Worm (Caenorhabditis elegans): ENCODE measurements around the gene ZK795.2.

The ZK795.2 gene

ce11 chrIV:12567176-12567892, 8.6 kb upstream of the ZK795.2 start, which contains the start of the genes hsb-1 and let-99:
Gene hsb-1, minus strand, starts transcription at chrIV:12567226.
Gene let-99, plus strand, starts transcription at chrIV:12567842.
- TF ChIP-seq dao-5 (tag; optimal IDR thresholded peaks at IDR 0.05) (no peak), him-1 (tag; optimal IDR thresholded peaks at IDR 0.05) (no peak), W03F9.2 (tag; optimal IDR thresholded peaks at IDR 0.05) (peak; percentile 41)

ce11 chrIV:12565933-12566540, 7.3 kb upstream of the ZK795.2 start, which contains the start of gene eak-7:
Gene eak-7, minus strand, starts transcription at chrIV:12565983.
- no peak for TF ChIP-seq W03F9.2 (tag; optimal IDR thresholded peaks at IDR 0.05)
- TF ChIP-seq him-1 (tag; optimal IDR thresholded peaks at IDR 0.05), result no peak
- TF ChIP-seq dao-5 (tag; optimal IDR thresholded peaks at IDR 0.05), result no peak

- TF ChIP-seq him-1 (tag; optimal IDR thresholded peaks at IDR 0.05), result no peak
Observed at ce11 chrIV:12560568-12560967, 1.8 kb upstream of the ZK795.2 start, which contains the start of gene snb-7. Gene snb-7, plus strand, starts transcription at chrIV:12560868.

- no peak for TF ChIP-seq dao-5 (tag; optimal IDR thresholded peaks at IDR 0.05)
- TF ChIP-seq him-1 (tag; optimal IDR thresholded peaks at IDR 0.05), result no peak
- TF ChIP-seq W03F9.2 (tag; optimal IDR thresholded peaks at IDR 0.05), result no peak
Observed at ce11 chrIV:12551944-12552343, 6.8 kb downstream of the ZK795.2 start.

ce11 chrIV:12549014-12549413, 9.8 kb downstream of the ZK795.2 start:
- no peak for TF ChIP-seq W03F9.2 (tag; optimal IDR thresholded peaks at IDR 0.05)
- TF ChIP-seq dao-5 (tag; optimal IDR thresholded peaks at IDR 0.05), result no peak
- no peak for TF ChIP-seq him-1 (tag; optimal IDR thresholded peaks at IDR 0.05)

- TF ChIP-seq W03F9.2 (tag; optimal IDR thresholded peaks at IDR 0.05), result no peak
Observed at ce11 chrIV:12547824-12548223, 11.0 kb downstream of the ZK795.2 start, which contains the start of gene ipmk-1. Gene ipmk-1, plus strand, starts transcription at chrIV:12548124.

ce11 chrIV:12545902-12546301, 12.9 kb downstream of the ZK795.2 start:
- TF ChIP-seq him-1 (tag; optimal IDR thresholded peaks at IDR 0.05) (no peak), dao-5 (tag; optimal IDR thresholded peaks at IDR 0.05) (no peak), W03F9.2 (tag; optimal IDR thresholded peaks at IDR 0.05) (no peak)

- TF ChIP-seq W03F9.2 (tag; optimal IDR thresholded peaks at IDR 0.05), result no peak
- TF ChIP-seq him-1 (tag; optimal IDR thresholded peaks at IDR 0.05), result no peak
- TF ChIP-seq dao-5 (tag; optimal IDR thresholded peaks at IDR 0.05), result no peak
Observed at ce11 chrIV:12545393-12545792, 13.4 kb downstream of the ZK795.2 start.

ce11 chrIV:12544624-12545023, 14.2 kb downstream of the ZK795.2 start:
- TF ChIP-seq him-1 (tag; optimal IDR thresholded peaks at IDR 0.05) (no peak), W03F9.2 (tag; optimal IDR thresholded peaks at IDR 0.05) (no peak), dao-5 (tag; optimal IDR thresholded peaks at IDR 0.05) (no peak)

ce11 chrIV:12542011-12542410, 16.8 kb downstream of the ZK795.2 start, which contains the start of gene ham-1:
Gene ham-1, plus strand, starts transcription at chrIV:12542183.
- no peak for TF ChIP-seq dao-5 (tag; optimal IDR thresholded peaks at IDR 0.05)
- TF ChIP-seq him-1 (tag; optimal IDR thresholded peaks at IDR 0.05), result no peak
- TF ChIP-seq W03F9.2 (tag; optimal IDR thresholded peaks at IDR 0.05), result no peak

- TF ChIP-seq W03F9.2 (tag; optimal IDR thresholded peaks at IDR 0.05), result no peak
- TF ChIP-seq him-1 (tag; optimal IDR thresholded peaks at IDR 0.05), result no peak
- TF ChIP-seq dao-5 (tag; optimal IDR thresholded peaks at IDR 0.05), result no peak
Observed at ce11 chrIV:12540242-12540641, 18.5 kb downstream of the ZK795.2 start.

- TF ChIP-seq him-1 (tag; optimal IDR thresholded peaks at IDR 0.05) (no peak), dao-5 (tag; optimal IDR thresholded peaks at IDR 0.05) (no peak), W03F9.2 (tag; optimal IDR thresholded peaks at IDR 0.05) (no peak)
Observed at ce11 chrIV:12537694-12538093, 21.1 kb downstream of the ZK795.2 start.

- TF ChIP-seq dao-5 (tag; optimal IDR thresholded peaks at IDR 0.05) (no peak), W03F9.2 (tag; optimal IDR thresholded peaks at IDR 0.05) (no peak), him-1 (tag; optimal IDR thresholded peaks at IDR 0.05) (no peak)
Observed at ce11 chrIV:12536358-12536757, 22.4 kb downstream of the ZK795.2 start.

ce11 chrIV:12531464-12531863, 27.3 kb downstream of the ZK795.2 start:
- TF ChIP-seq W03F9.2 (tag; optimal IDR thresholded peaks at IDR 0.05) (no peak), him-1 (tag; optimal IDR thresholded peaks at IDR 0.05) (no peak), dao-5 (tag; optimal IDR thresholded peaks at IDR 0.05) (no peak)

All from whole organism, L4/young adult.